Worm (Caenorhabditis elegans) whole organism, L4/young adult: ENCODE measurements around the gene F19G12.9.

Source experiments
- W03F9.2 ChIP-seq: fragments of 150-350 bp; optimal IDR thresholded peaks from 2 replicates; lab custom pipeline; 2014; ENCODE audit warnings: missing biosample characterization, missing genetic modification characterization
- him-1 ChIP-seq: sonication (generic microtip); optimal IDR thresholded peaks from 2 replicates; lab custom pipeline; 2016; ENCODE audit warnings: missing genotype, missing genetic modification reagents, missing genetic modification characterization, missing compliant biosample characterization

ce11 chrX:1451240-1451639 is 32.2 kb downstream of the F19G12.9 start:
- TF ChIP-seq him-1 (no peak), W03F9.2 (no peak)
